Fruit fly (Drosophila melanogaster) whole organism, pupa: Measurements from ENCODE around the gene CG31176.

Experiments
- CG10348 ChIP-seq: fragments of 200-800 bp; sonication (Bioruptor generic); IDR thresholded peaks from 2 replicates; pipeline ENCODE4 v1.3.6; 2022; ENCODE audit warnings: missing biosample characterization, missing genetic modification characterization
- CG12605 ChIP-seq: fragments of 200-800 bp; sonication (Bioruptor generic); IDR thresholded peaks from 2 replicates; pipeline ENCODE4 v1.3.6; 2022; ENCODE audit warnings: missing biosample characterization, missing genetic modification characterization
- CG13204 ChIP-seq: fragments of 200-800 bp; sonication (Bioruptor generic); optimal IDR thresholded peaks from 2 replicates; lab custom pipeline; 2018; ENCODE audit warnings: missing biosample characterization, mild to moderate bottlenecking, missing genetic modification characterization, moderate library complexity
- CG14655 ChIP-seq: fragments of 200-800 bp; sonication (Bioruptor generic); optimal IDR thresholded peaks from 3 replicates; lab custom pipeline; 2017; ENCODE audit warnings: mild to moderate bottlenecking, missing biosample characterization, missing genetic modification reagents, missing genetic modification characterization
- CG15710 ChIP-seq: fragments of 200-800 bp; sonication (Bioruptor generic); optimal IDR thresholded peaks from 2 replicates; lab custom pipeline; 2018; ENCODE audit warnings: missing biosample characterization, mild to moderate bottlenecking, missing genetic modification characterization, moderate library complexity
- CG17806 ChIP-seq: fragments of 200-800 bp; sonication (Bioruptor generic); optimal IDR thresholded peaks from 2 replicates; lab custom pipeline; 2018; ENCODE audit warnings: missing biosample characterization, mild to moderate bottlenecking, missing genetic modification characterization, moderate library complexity
- CG32121 ChIP-seq: fragments of 200-800 bp; sonication (Bioruptor generic); IDR thresholded peaks from 2 replicates; pipeline ENCODE4 v1.3.6; 2022; ENCODE audit warnings: missing biosample characterization, missing genetic modification characterization
- CG34367 ChIP-seq: fragments of 200-800 bp; sonication (Bioruptor generic); optimal IDR thresholded peaks from 2 replicates; lab custom pipeline; 2018; ENCODE audit warnings: missing biosample characterization, mild to moderate bottlenecking, missing genetic modification characterization
- CG4496 ChIP-seq: fragments of 200-800 bp; sonication (Bioruptor generic); IDR thresholded peaks from 3 replicates; pipeline ENCODE4 v1.3.6; 2022; ENCODE audit warnings: missing biosample characterization, missing genetic modification characterization
- CG8159 ChIP-seq: fragments of 200-800 bp; sonication (Bioruptor generic); optimal IDR thresholded peaks from 3 replicates; lab custom pipeline; 2018; ENCODE audit warnings: missing biosample characterization, mild to moderate bottlenecking, missing genetic modification characterization, moderate library complexity
- CG8301 ChIP-seq: fragments of 200-800 bp; sonication (Bioruptor generic); optimal IDR thresholded peaks from 2 replicates; lab custom pipeline; 2018; ENCODE audit warnings: missing biosample characterization, mild to moderate bottlenecking, missing genetic modification characterization
- CG9948 ChIP-seq: fragments of 200-800 bp; sonication (Bioruptor generic); optimal IDR thresholded peaks from 2 replicates; lab custom pipeline; 2018; ENCODE audit warnings: missing biosample characterization, mild to moderate bottlenecking, missing genetic modification characterization, moderate library complexity
- D1 ChIP-seq: fragments of 200-800 bp; sonication (Bioruptor generic); optimal IDR thresholded peaks from 2 replicates; lab custom pipeline; 2018; ENCODE audit warnings: missing biosample characterization, mild to moderate bottlenecking, missing genetic modification characterization, moderate library complexity
- EcR ChIP-seq: fragments of 200-800 bp; sonication (Bioruptor generic); optimal IDR thresholded peaks from 3 replicates; lab custom pipeline; 2019; ENCODE audit warnings: missing biosample characterization, missing genetic modification characterization, mild to moderate bottlenecking, moderate library complexity, missing genetic modification reagents
- Ets98B ChIP-seq: fragments of 200-800 bp; sonication (Bioruptor generic); IDR thresholded peaks from 2 replicates; pipeline ENCODE4 v1.3.6; 2022; ENCODE audit warnings: missing biosample characterization, missing genetic modification characterization
- Pif1A ChIP-seq: fragments of 200-800 bp; sonication (Bioruptor generic); optimal IDR thresholded peaks from 3 replicates; lab custom pipeline; 2016; ENCODE audit warnings: missing biosample characterization, missing genetic modification characterization
- Pif1B ChIP-seq: fragments of 200-800 bp; sonication (Bioruptor generic); optimal IDR thresholded peaks from 3 replicates; lab custom pipeline; 2016; ENCODE audit warnings: missing biosample characterization, missing genetic modification characterization
- Snoo ChIP-seq: fragments of 200-800 bp; sonication (Bioruptor generic); optimal IDR thresholded peaks from 3 replicates; lab custom pipeline; 2017; ENCODE audit warnings: missing biosample characterization, mild to moderate bottlenecking, missing genetic modification characterization, inconsistent platforms
- fd96Ca ChIP-seq: fragments of 200-800 bp; sonication (Bioruptor generic); IDR thresholded peaks from 3 replicates; pipeline ENCODE4 v1.3.6; 2022; ENCODE audit warnings: missing biosample characterization, missing genetic modification characterization
- gl ChIP-seq: fragments of 200-800 bp; sonication (Bioruptor generic); optimal IDR thresholded peaks from 2 replicates; lab custom pipeline; 2018; ENCODE audit warnings: missing biosample characterization, mild to moderate bottlenecking, missing genetic modification characterization
- rn ChIP-seq: fragments of 200-800 bp; sonication (Bioruptor generic); IDR thresholded peaks from 2 replicates; pipeline ENCODE4 v1.3.6; 2022; ENCODE audit warnings: missing biosample characterization, missing genetic modification characterization

CG31176 gene

DNA sequence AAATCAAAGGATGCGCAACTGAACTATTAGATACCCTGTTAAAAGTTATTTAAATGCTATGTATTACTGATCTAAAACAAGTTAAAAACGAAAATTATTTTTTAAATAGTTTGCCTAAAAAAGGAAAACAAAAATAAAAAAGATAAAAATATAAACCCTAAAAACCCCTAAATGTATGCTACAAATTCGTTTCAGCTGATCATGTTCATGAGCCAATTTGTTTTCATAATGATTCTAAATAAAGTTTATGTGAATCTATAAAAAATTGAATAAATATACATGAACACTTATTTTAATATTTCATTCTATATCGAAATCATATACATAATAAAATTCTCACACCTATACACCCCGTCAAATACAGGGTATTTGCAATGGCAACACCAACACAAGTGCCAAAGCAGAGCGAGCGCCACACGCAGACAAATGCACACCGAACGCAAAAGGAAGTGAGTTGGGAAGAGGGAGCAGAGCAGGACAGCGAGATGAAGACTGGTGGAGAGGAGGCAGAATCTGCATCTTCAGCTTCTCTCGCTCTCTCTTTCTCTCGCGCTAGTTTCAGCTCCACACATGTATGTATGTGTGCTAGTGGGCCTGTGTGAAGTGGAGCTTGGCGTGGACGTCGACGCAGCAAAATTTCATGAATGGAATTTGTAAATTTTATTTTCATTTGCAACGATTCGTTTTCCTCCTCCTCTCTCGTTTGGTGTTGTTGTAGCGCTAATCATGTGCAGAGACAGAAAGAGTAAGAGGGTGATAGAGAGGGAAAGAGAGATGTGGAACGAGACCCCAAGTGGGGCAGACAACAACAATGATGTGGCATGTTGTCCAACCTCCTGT is 68.2 kb downstream of the CG31176 start:
- TF ChIP-seq CG8159 (tag; lab: Kevin White, UChicago) (peak; percentile 97), gl (no peak), CG4496 (GFP tag; lab: Robert Waterston, UW) (no peak), CG8301 (tag; lab: Kevin White, UChicago) (peak; percentile 90), Snoo (tag; lab: Kevin White, UChicago) (peak; percentile 74), CG13204 (GFP tag; lab: Kevin White, UChicago) (peak; percentile 32), CG15710 (tag; lab: Kevin White, UChicago) (peak; percentile 95), D1 (peak; percentile 87), CG14655 (GFP tag; lab: Kevin White, UChicago) (peak; percentile 96), Ets98B (GFP tag; lab: Robert Waterston, UW) (peak; percentile 33; the same call in 1 of the 2 replicates), fd96Ca (GFP tag; lab: Robert Waterston, UW) (peak; percentile 70), CG32121 (GFP tag; lab: Robert Waterston, UW) (peak; percentile 51; the same call in 1 of the 2 replicates), CG9948 (tag; lab: Kevin White, UChicago) (peak; percentile 96), CG17806 (tag; lab: Kevin White, UChicago) (peak; percentile 90), CG10348 (GFP tag; lab: Robert Waterston, UW) (no peak), Pif1A (GFP tag; lab: Kevin White, UChicago) (peak; percentile 52), CG34367 (tag; lab: Kevin White, UChicago) (peak; percentile 88), rn (GFP tag; lab: Robert Waterston, UW) (peak; percentile 65), Pif1B (peak; percentile 77), CG12605 (no peak; the same call in none of the 2 replicates), EcR (GFP tag; lab: Kevin White, UChicago) (peak; percentile 76)

dm6 chr3R:21650506-21650905 is 69.0 kb downstream of the CG31176 start:
- TF ChIP-seq CG13204 (GFP tag; lab: Kevin White, UChicago): peak; percentile 72
- TF ChIP-seq CG4496 (GFP tag; lab: Robert Waterston, UW): no peak
- peak; percentile 20 for TF ChIP-seq EcR (GFP tag; lab: Kevin White, UChicago)
- no peak for TF ChIP-seq Pif1B
- peak; percentile 24; the same call in 1 of the 3 replicates for TF ChIP-seq fd96Ca (GFP tag; lab: Robert Waterston, UW)
- no peak for TF ChIP-seq CG15710 (tag; lab: Kevin White, UChicago)
- no peak for TF ChIP-seq CG10348 (GFP tag; lab: Robert Waterston, UW)

- TF ChIP-seq CG32121 (GFP tag; lab: Robert Waterston, UW) (0 out of 2 replicates have a peak, but pooled peaks have one; percentile 25), rn (GFP tag; lab: Robert Waterston, UW) (0 out of 2 replicates have a peak, but pooled peaks have one; percentile 2), CG9948 (tag; lab: Kevin White, UChicago) (peak; percentile 95), CG17806 (tag; lab: Kevin White, UChicago) (peak; percentile 90), CG4496 (GFP tag; lab: Robert Waterston, UW) (peak; percentile 66; the same call in 2 of the 3 replicates), fd96Ca (GFP tag; lab: Robert Waterston, UW) (no peak), gl (peak; percentile 48), CG8159 (tag; lab: Kevin White, UChicago) (peak; percentile 95), Pif1A (GFP tag; lab: Kevin White, UChicago) (peak; percentile 46), Ets98B (GFP tag; lab: Robert Waterston, UW) (peak; percentile 28; the same call in 1 of the 2 replicates), CG13204 (GFP tag; lab: Kevin White, UChicago) (no peak), EcR (GFP tag; lab: Kevin White, UChicago) (peak; percentile 15), D1 (peak; percentile 96), CG15710 (tag; lab: Kevin White, UChicago) (peak; percentile 92), Pif1B (peak; percentile 69), CG14655 (GFP tag; lab: Kevin White, UChicago) (peak; percentile 83), Snoo (tag; lab: Kevin White, UChicago) (peak; percentile 70), CG10348 (GFP tag; lab: Robert Waterston, UW) (no peak), CG34367 (tag; lab: Kevin White, UChicago) (peak; percentile 91), CG8301 (tag; lab: Kevin White, UChicago) (peak; percentile 64), CG12605 (peak; percentile 73)
Measured at dm6 chr3R:21649823-21650499, 69.5 kb downstream of the CG31176 start.

DNA sequence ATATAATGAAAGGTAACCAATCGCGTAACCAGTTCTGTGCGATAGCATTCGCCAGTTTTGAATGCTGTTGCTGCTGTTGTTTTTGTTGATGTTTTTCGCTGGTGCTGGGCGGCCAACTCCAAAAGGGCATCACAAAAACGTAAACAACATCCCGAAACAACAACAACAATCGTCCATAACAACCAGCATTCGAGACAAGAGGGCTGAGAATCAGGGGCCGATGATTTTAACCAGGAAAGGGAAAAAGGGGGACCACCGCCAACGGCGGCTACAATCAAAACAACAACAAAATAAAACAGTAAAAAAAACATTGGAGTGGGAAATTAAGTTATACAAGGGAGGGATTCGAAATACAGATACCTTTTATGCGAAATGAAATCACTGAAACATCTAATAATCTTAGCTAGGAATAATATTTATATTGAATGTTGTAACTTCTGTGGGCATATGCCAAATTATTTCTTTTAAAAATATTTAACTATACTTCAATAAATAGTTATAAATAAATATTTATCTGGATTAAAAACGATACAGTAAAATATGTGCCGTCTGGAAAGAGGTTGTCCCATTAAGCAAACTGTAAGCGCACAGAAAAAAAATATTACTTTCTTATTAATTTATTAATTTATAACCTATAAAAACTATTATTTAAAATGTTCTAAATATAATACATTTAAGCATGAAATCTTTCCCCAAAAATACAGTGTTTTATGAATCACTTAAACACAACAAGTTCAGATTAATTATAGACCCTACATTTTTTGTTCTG is 70.2 kb downstream of the CG31176 start:
- TF ChIP-seq CG17806 (tag; lab: Kevin White, UChicago) (peak; percentile 91), D1 (peak; percentile 55), CG32121 (GFP tag; lab: Robert Waterston, UW) (no peak), CG13204 (GFP tag; lab: Kevin White, UChicago) (peak; percentile 27), CG12605 (no peak), CG8159 (tag; lab: Kevin White, UChicago) (peak; percentile 91), gl (peak; percentile 11), EcR (GFP tag; lab: Kevin White, UChicago) (peak; percentile 77), CG8301 (tag; lab: Kevin White, UChicago) (no peak), rn (GFP tag; lab: Robert Waterston, UW) (peak; percentile 33; the same call in 1 of the 2 replicates), CG4496 (GFP tag; lab: Robert Waterston, UW) (no peak), Ets98B (GFP tag; lab: Robert Waterston, UW) (no peak), Pif1A (GFP tag; lab: Kevin White, UChicago) (no peak), Pif1B (no peak), CG14655 (GFP tag; lab: Kevin White, UChicago) (peak; percentile 47), Snoo (tag; lab: Kevin White, UChicago) (no peak), CG9948 (tag; lab: Kevin White, UChicago) (peak; percentile 92), fd96Ca (GFP tag; lab: Robert Waterston, UW) (no peak), CG34367 (tag; lab: Kevin White, UChicago) (peak; percentile 76), CG15710 (tag; lab: Kevin White, UChicago) (peak; percentile 88), CG10348 (GFP tag; lab: Robert Waterston, UW) (no peak)
- TF ChIP-seq, all 21 proteins: peak for 11
